Worm (Caenorhabditis elegans) whole organism, young adult: ENCODE results near the gene kel-3.

Experiments used
- B0035.1 ChIP-seq: sonication (generic microtip); optimal IDR thresholded peaks from 2 replicates; lab custom pipeline; 2016; ENCODE audit warnings: missing genetic modification characterization, mild to moderate bottlenecking, missing compliant biosample characterization, missing genotype, missing genetic modification reagents
- F33H1.4 ChIP-seq: fragments of 200-800 bp; sonication (Bioruptor generic); IDR thresholded peaks from 2 replicates; pipeline ENCODE4 v1.3.6; 2022; ENCODE audit warnings: missing genetic modification reagents, missing genetic modification characterization, missing compliant biosample characterization
- F49E8.2 ChIP-seq: sonication (generic microtip); optimal IDR thresholded peaks from 3 replicates; lab custom pipeline; 2017; ENCODE audit warnings: missing genetic modification characterization, mild to moderate bottlenecking, missing compliant biosample characterization, antibody characterized with exemption, moderate library complexity; ENCODE audit not compliant: insufficient read depth
- F52B5.7 ChIP-seq: sonication (generic microtip); optimal IDR thresholded peaks from 2 replicates; lab custom pipeline; 2016; ENCODE audit warnings: mild to moderate bottlenecking, missing genetic modification characterization, missing compliant biosample characterization
- F57A8.1 ChIP-seq: fragments of 200-800 bp; sonication (Bioruptor generic); optimal IDR thresholded peaks from 2 replicates; lab custom pipeline; 2018; ENCODE audit warnings: mild to moderate bottlenecking, missing genetic modification characterization, moderate library complexity, missing compliant biosample characterization
- T26A5.8 ChIP-seq: sonication (generic microtip); optimal IDR thresholded peaks from 2 replicates; lab custom pipeline; 2016; ENCODE audit warnings: missing genetic modification characterization, missing compliant biosample characterization
- Y53G8AR.9 ChIP-seq: fragments of 200-800 bp; sonication (Bioruptor generic); conservative IDR thresholded peaks from 2 replicates; pipeline ENCODE4 v1.3.6; 2022; ENCODE audit warnings: missing genetic modification reagents, missing genetic modification characterization, missing compliant biosample characterization
- Y56A3A.18 ChIP-seq: fragments of 200-800 bp; sonication (Bioruptor generic); IDR thresholded peaks from 2 replicates; pipeline ENCODE4 v1.3.6; 2022; ENCODE audit warnings: missing genetic modification reagents, missing genetic modification characterization, missing compliant biosample characterization
- ama-1 ChIP-seq, 3 experiments: fragments of 150-350 bp in 1 of 3; sonication (generic microtip) in 2 of 3; optimal IDR thresholded peaks; 2 replicates each; lab custom pipeline; 2014 to 2018; ENCODE audit warnings: missing biosample characterization in 2 of 3, missing genetic modification characterization in 2 of 3, missing genetic modification reagents in 2 of 3
- aptf-2 ChIP-seq: fragments of 200-800 bp; sonication (Bioruptor generic); conservative IDR thresholded peaks from 2 replicates; pipeline ENCODE4 v1.3.6; 2022; ENCODE audit warnings: missing genetic modification reagents, missing genetic modification characterization, missing compliant biosample characterization
- aptf-3 ChIP-seq: fragments of 200-800 bp; sonication (Bioruptor generic); IDR thresholded peaks from 2 replicates; pipeline ENCODE4 v1.3.6; 2022; ENCODE audit warnings: missing genetic modification characterization, missing compliant biosample characterization
- attf-6 ChIP-seq: fragments of 200-800 bp; sonication (Bioruptor generic); IDR thresholded peaks from 2 replicates; pipeline ENCODE4 v1.3.6; 2022; ENCODE audit warnings: missing genetic modification reagents, missing genetic modification characterization, missing compliant biosample characterization
- ccch-3 ChIP-seq: fragments of 200-800 bp; sonication (Bioruptor generic); optimal IDR thresholded peaks from 2 replicates; lab custom pipeline; 2018; ENCODE audit warnings: mild to moderate bottlenecking, missing genetic modification characterization, missing compliant biosample characterization
- ceh-40 ChIP-seq: fragments of 200-800 bp; sonication (Bioruptor generic); IDR thresholded peaks from 2 replicates; pipeline ENCODE4 v1.3.6; 2022; ENCODE audit warnings: missing genetic modification characterization, missing compliant biosample characterization
- ceh-58 ChIP-seq: fragments of 200-800 bp; sonication (Bioruptor generic); IDR thresholded peaks from 2 replicates; pipeline ENCODE4 v1.3.6; 2022; ENCODE audit warnings: missing genetic modification characterization, missing compliant biosample characterization
- ceh-79 ChIP-seq: sonication (generic microtip); optimal IDR thresholded peaks from 2 replicates; lab custom pipeline; 2017; ENCODE audit warnings: mild to moderate bottlenecking, missing genetic modification characterization, missing compliant biosample characterization
- chd-7 ChIP-seq: sonication (generic microtip); optimal IDR thresholded peaks from 2 replicates; lab custom pipeline; 2016; ENCODE audit warnings: mild to moderate bottlenecking, missing genetic modification characterization, moderate library complexity, missing compliant biosample characterization
- dpl-1 ChIP-seq: fragments of 150-350 bp; optimal IDR thresholded peaks from 2 replicates; lab custom pipeline; 2014; ENCODE audit warnings: missing biosample characterization, missing genetic modification reagents, missing genetic modification characterization
- ets-4 ChIP-seq: fragments of 200-800 bp; sonication (Bioruptor generic); optimal IDR thresholded peaks from 2 replicates; lab custom pipeline; 2018; ENCODE audit warnings: mild to moderate bottlenecking, missing genetic modification characterization, missing compliant biosample characterization
- fkh-3 ChIP-seq: sonication (generic microtip); optimal IDR thresholded peaks from 2 replicates; lab custom pipeline; 2016; ENCODE audit warnings: mild to moderate bottlenecking, missing genetic modification characterization, missing compliant biosample characterization
- him-1 ChIP-seq: sonication (generic microtip); optimal IDR thresholded peaks from 2 replicates; lab custom pipeline; 2016; ENCODE audit warnings: missing genotype, missing genetic modification reagents, missing genetic modification characterization, missing compliant biosample characterization
- hlh-26 ChIP-seq: fragments of 200-800 bp; sonication (Bioruptor generic); conservative IDR thresholded peaks from 2 replicates; pipeline ENCODE4 v1.3.6; 2022; ENCODE audit warnings: missing genetic modification reagents, missing genetic modification characterization, missing compliant biosample characterization
- hmg-1.2 ChIP-seq: fragments of 200-800 bp; sonication (Bioruptor generic); IDR thresholded peaks from 2 replicates; pipeline ENCODE4 v1.3.6; 2022; ENCODE audit warnings: missing genetic modification reagents, missing genetic modification characterization, missing compliant biosample characterization
- lag-1 ChIP-seq: fragments of 200-800 bp; sonication (Bioruptor generic); IDR thresholded peaks from 2 replicates; pipeline ENCODE4 v1.3.6; 2022; ENCODE audit warnings: missing genetic modification reagents, missing genetic modification characterization, missing compliant biosample characterization
- let-526 ChIP-seq: fragments of 200-800 bp; sonication (Bioruptor generic); IDR thresholded peaks from 2 replicates; pipeline ENCODE4 v1.3.6; 2022; ENCODE audit warnings: missing genetic modification reagents, missing genetic modification characterization, missing compliant biosample characterization
- lir-1 ChIP-seq: fragments of 200-800 bp; sonication (Bioruptor generic); conservative IDR thresholded peaks from 2 replicates; pipeline ENCODE4 v1.3.6; 2022; ENCODE audit warnings: missing genetic modification reagents, missing genetic modification characterization, missing compliant biosample characterization
- madf-10 ChIP-seq: sonication (generic microtip); optimal IDR thresholded peaks from 2 replicates; lab custom pipeline; 2016; ENCODE audit warnings: mild to moderate bottlenecking, missing genetic modification characterization, missing compliant biosample characterization
- madf-3 ChIP-seq: fragments of 200-800 bp; sonication (Bioruptor generic); IDR thresholded peaks from 2 replicates; pipeline ENCODE4 v1.3.6; 2022; ENCODE audit warnings: missing genetic modification reagents, missing genetic modification characterization, missing compliant biosample characterization
- madf-6 ChIP-seq: fragments of 200-800 bp; sonication (Bioruptor generic); IDR thresholded peaks from 2 replicates; pipeline ENCODE4 v1.3.6; 2022; ENCODE audit warnings: missing genetic modification reagents, missing genetic modification characterization, missing compliant biosample characterization
- mcd-1 ChIP-seq: fragments of 200-800 bp; sonication (Bioruptor generic); IDR thresholded peaks from 2 replicates; pipeline ENCODE4 v1.3.6; 2022; ENCODE audit warnings: missing genetic modification reagents, missing genetic modification characterization, missing compliant biosample characterization
- mel-28 ChIP-seq: sonication (generic microtip); optimal IDR thresholded peaks from 2 replicates; lab custom pipeline; 2016; ENCODE audit warnings: borderline replicate concordance, mild to moderate bottlenecking, missing genetic modification characterization, missing compliant biosample characterization
- mes-4 ChIP-seq: sonication (generic microtip); optimal IDR thresholded peaks from 2 replicates; lab custom pipeline; 2016; ENCODE audit warnings: missing genotype, missing genetic modification characterization, missing compliant biosample characterization
- mxl-1 ChIP-seq: sonication (generic microtip); optimal IDR thresholded peaks from 2 replicates; lab custom pipeline; 2016; ENCODE audit warnings: missing genetic modification characterization, missing compliant biosample characterization
- nhr-120 ChIP-seq: fragments of 200-800 bp; sonication (Bioruptor generic); IDR thresholded peaks from 2 replicates; pipeline ENCODE4 v1.3.6; 2022; ENCODE audit warnings: missing genetic modification characterization, missing compliant biosample characterization
- pha-4 ChIP-seq: fragments of 150-350 bp; sonication (generic microtip); optimal IDR thresholded peaks from 2 replicates; lab custom pipeline; 2014; ENCODE audit warnings: missing biosample characterization, missing genetic modification reagents, missing genetic modification characterization
- repo-1 ChIP-seq: sonication (generic microtip); optimal IDR thresholded peaks from 2 replicates; lab custom pipeline; 2017; ENCODE audit warnings: mild to moderate bottlenecking, missing genetic modification characterization, missing compliant biosample characterization
- rpc-1 ChIP-seq, 2 experiments: fragments of 150-350 bp in 1 of 2; sonication (generic microtip) in 1 of 2; optimal IDR thresholded peaks; 2 replicates each; lab custom pipeline; 2014 to 2018; ENCODE audit warnings: missing biosample characterization in 1 of 2, missing genetic modification characterization in 1 of 2, missing genetic modification reagents in 1 of 2, missing genotype in 1 of 2
- snpc-1.3 ChIP-seq: sonication (generic microtip); optimal IDR thresholded peaks from 2 replicates; lab custom pipeline; 2017; ENCODE audit warnings: missing genetic modification characterization, mild to moderate bottlenecking, missing compliant biosample characterization, antibody characterized with exemption, moderate library complexity, missing genotype, missing genetic modification reagents; ENCODE audit not compliant: insufficient read depth
- tbp1 ChIP-seq: fragments of 200-800 bp; sonication (Bioruptor generic); optimal IDR thresholded peaks from 2 replicates; lab custom pipeline; 2018; ENCODE audit warnings: mild to moderate bottlenecking, missing genetic modification characterization, missing compliant biosample characterization
- tbx-9 ChIP-seq: sonication (generic microtip); optimal IDR thresholded peaks from 2 replicates; lab custom pipeline; 2016; ENCODE audit warnings: borderline replicate concordance, missing genetic modification characterization, inconsistent platforms, missing compliant biosample characterization
- tlf-1 ChIP-seq: fragments of 200-800 bp; sonication (Bioruptor generic); optimal IDR thresholded peaks from 2 replicates; lab custom pipeline; 2018; ENCODE audit warnings: mild to moderate bottlenecking, missing genetic modification characterization, missing compliant biosample characterization
- unc-130 ChIP-seq: sonication (generic microtip); optimal IDR thresholded peaks from 2 replicates; lab custom pipeline; 2016; ENCODE audit warnings: missing genetic modification reagents, missing genetic modification characterization, missing compliant biosample characterization
- zim-3 ChIP-seq: sonication (generic microtip); optimal IDR thresholded peaks from 2 replicates; lab custom pipeline; 2017; ENCODE audit warnings: mild to moderate bottlenecking, missing genetic modification characterization, moderate library complexity, missing compliant biosample characterization
- ztf-18 ChIP-seq: sonication (generic microtip); optimal IDR thresholded peaks from 2 replicates; lab custom pipeline; 2016; ENCODE audit warnings: missing genotype, mild to moderate bottlenecking, missing genetic modification characterization, missing compliant biosample characterization
- ztf-22 ChIP-seq: fragments of 200-800 bp; sonication (Bioruptor generic); optimal IDR thresholded peaks from 2 replicates; lab custom pipeline; 2018; ENCODE audit warnings: mild to moderate bottlenecking, missing genetic modification characterization, moderate library complexity, missing compliant biosample characterization
- ztf-26 ChIP-seq: sonication (generic microtip); optimal IDR thresholded peaks from 2 replicates; lab custom pipeline; 2017; ENCODE audit warnings: missing genetic modification characterization, missing compliant biosample characterization

kel-3 gene

DNA sequence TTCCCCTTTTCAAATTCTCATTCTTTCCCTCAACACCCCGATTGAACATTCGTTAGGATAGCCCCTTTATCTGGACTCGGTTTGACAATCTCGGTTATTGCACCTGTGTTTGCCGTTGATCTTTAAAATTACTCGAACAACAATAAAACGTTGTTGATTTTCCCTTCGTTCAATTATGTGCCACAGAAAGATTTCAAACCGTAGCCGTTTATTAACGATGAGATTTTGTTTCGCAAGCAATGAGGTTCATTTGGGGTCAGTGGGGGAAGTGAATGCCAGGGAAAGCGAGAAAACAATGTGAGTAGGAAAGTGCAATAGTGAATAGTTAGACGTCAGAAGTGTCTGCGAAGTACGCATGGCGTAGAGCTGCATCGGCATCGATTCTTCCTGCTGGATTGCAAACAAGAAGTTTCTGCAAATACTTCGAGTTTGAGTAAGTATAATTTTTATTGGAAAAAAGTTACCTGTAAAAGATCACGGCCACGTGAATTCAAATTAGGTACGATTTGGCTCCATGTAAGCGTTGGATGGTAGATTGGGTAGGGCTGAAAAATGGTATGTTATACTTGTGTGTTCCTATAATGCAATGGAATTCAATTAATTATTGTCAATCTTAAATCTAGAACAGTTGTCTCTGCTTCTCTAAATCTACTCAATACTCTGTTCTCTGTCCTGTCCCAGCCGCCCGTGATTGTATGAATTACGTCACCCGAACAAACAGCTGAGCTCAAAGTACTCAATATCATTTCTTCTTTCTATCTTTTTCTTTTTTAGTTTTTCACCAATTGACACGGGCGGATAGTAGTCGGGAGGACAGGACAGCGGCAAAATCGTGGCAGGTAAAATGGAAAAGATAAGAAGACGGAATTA lies at the start of gene kel-3 (continued):
- TF ChIP-seq F52B5.7 (peak; percentile 95), mel-28 (peak; percentile 21), ama-1 (optimal IDR thresholded peaks at IDR 0.05; lab: Kevin White, UChicago) (peak; percentile 97), ama-1 (GFP tag; optimal IDR thresholded peaks at IDR 0.05; lab: Kevin White, UChicago) (peak; percentile 50 to 96), ceh-58 (GFP tag; lab: Robert Waterston, UW) (peak; percentile 89; the same call in 1 of the 2 replicates), lag-1 (GFP tag; lab: Robert Waterston, UW) (no peak), snpc-1.3 (peak; percentile 90), B0035.1 (tag; lab: Kevin White, UChicago) (peak; percentile 90), mxl-1 (tag; lab: Kevin White, UChicago) (peak; percentile 75), madf-3 (GFP tag; lab: Robert Waterston, UW) (peak; percentile 87), ztf-26 (tag; lab: Kevin White, UChicago) (peak; percentile 77), aptf-3 (GFP tag; lab: Robert Waterston, UW) (peak; percentile 75), tbp1 (GFP tag; lab: Kevin White, UChicago) (peak; percentile 71), tbx-9 (tag; lab: Kevin White, UChicago) (peak; percentile 75), let-526 (GFP tag; lab: Robert Waterston, UW) (peak; percentile 82), ets-4 (peak; percentile 96), zim-3 (tag; lab: Kevin White, UChicago) (peak; percentile 93), mes-4 (tag; lab: Kevin White, UChicago) (peak; percentile 54), F57A8.1 (GFP tag; lab: Kevin White, UChicago) (peak; percentile 39), mcd-1 (GFP tag; lab: Robert Waterston, UW) (peak; percentile 74), unc-130 (GFP tag; lab: Kevin White, UChicago) (peak; percentile 97), pha-4 (peak; percentile 72), hmg-1.2 (GFP tag; lab: Robert Waterston, UW) (peak; percentile 56), repo-1 (peak; percentile 98), F49E8.2 (tag; lab: Kevin White, UChicago) (peak; percentile 99), ztf-22 (peak; percentile 95), ztf-18 (tag; lab: Kevin White, UChicago) (peak; percentile 85), hlh-26 (GFP tag; lab: Robert Waterston, UW) (no peak), madf-10 (tag; lab: Kevin White, UChicago) (peak; percentile 73), dpl-1 (GFP tag; lab: Kevin White, UChicago) (no peak), Y56A3A.18 (GFP tag; lab: Robert Waterston, UW) (peak; percentile 94), Y53G8AR.9 (peak; percentile 97), rpc-1 (optimal IDR thresholded peaks at IDR 0.05; lab: Kevin White, UChicago) (no peak), rpc-1 (tag; optimal IDR thresholded peaks at IDR 0.05; lab: Kevin White, UChicago) (peak; percentile 11), attf-6 (GFP tag; lab: Robert Waterston, UW) (peak; percentile 87), tlf-1 (peak; percentile 97), him-1 (peak; percentile 54), chd-7 (tag; lab: Kevin White, UChicago) (peak; percentile 96), ceh-79 (tag; lab: Kevin White, UChicago) (peak; percentile 96), fkh-3 (tag; lab: Kevin White, UChicago) (peak; percentile 98), madf-6 (GFP tag; lab: Robert Waterston, UW) (peak; percentile 85), lir-1 (GFP tag; lab: Robert Waterston, UW) (no peak), ccch-3 (GFP tag; lab: Kevin White, UChicago) (peak; percentile 42), ceh-40 (GFP tag; lab: Robert Waterston, UW) (no peak), T26A5.8 (tag; lab: Kevin White, UChicago) (peak; percentile 98), F33H1.4 (GFP tag; lab: Robert Waterston, UW) (peak; percentile 67), nhr-120 (GFP tag; lab: Robert Waterston, UW) (no peak), aptf-2 (no peak)
